Fruit fly (Drosophila melanogaster): Measurements from ENCODE around the gene Got2.

The Got2 gene

dm6 chr2L:2010335-2011061, 22.9 kb upstream of the Got2 start (continued):
- no peak for TF ChIP-seq hth (optimal IDR thresholded peaks at IDR 0.05)
- 0 out of 3 replicates have a peak, but pooled peaks have one; percentile 27 for TF ChIP-seq Doc3 (GFP tag; IDR thresholded peaks at IDR 0.05; ENCODE audit: partially characterized antibody)
- peak; percentile 77 for TF ChIP-seq Scr (GFP tag; IDR thresholded peaks at IDR 0.05; ENCODE audit: partially characterized antibody)
- no peak for TF ChIP-seq CG12155 (GFP tag; optimal IDR thresholded peaks at IDR 0.05)
- TF ChIP-seq CG3163 (GFP tag; optimal IDR thresholded peaks at IDR 0.05), result no peak
- no peak for TF ChIP-seq dysf (GFP tag; IDR thresholded peaks at IDR 0.05)
- no peak for TF ChIP-seq CG11247 (GFP tag; IDR thresholded peaks at IDR 0.05)
- no peak for TF ChIP-seq ERR (GFP tag; optimal IDR thresholded peaks at IDR 0.05)
- peak; percentile 93 for TF ChIP-seq CG6791 (GFP tag; IDR thresholded peaks at IDR 0.05; ENCODE audit: partially characterized antibody)
- no peak for TF ChIP-seq CG6765 (GFP tag; optimal IDR thresholded peaks at IDR 0.05)
- no peak for TF ChIP-seq gsb (GFP tag; IDR thresholded peaks at IDR 0.05)
- TF ChIP-seq danr (GFP tag; IDR thresholded peaks at IDR 0.05), result no peak
- no peak for TF ChIP-seq Spps (tag; optimal IDR thresholded peaks at IDR 0.05)
- no peak for TF ChIP-seq CkIIα-i1 (GFP tag; IDR thresholded peaks at IDR 0.05)
- TF ChIP-seq CG10431 (GFP tag; optimal IDR thresholded peaks at IDR 0.05), result no peak
- 0 out of 2 replicates have a peak, but pooled peaks have one; percentile 17 for TF ChIP-seq vvl (GFP tag; IDR thresholded peaks at IDR 0.05)
- TF ChIP-seq Sry-δ (GFP tag; optimal IDR thresholded peaks at IDR 0.05), result no peak
- no peak for TF ChIP-seq Dip3 (GFP tag; optimal IDR thresholded peaks at IDR 0.05)
- TF ChIP-seq ssp (GFP tag; IDR thresholded peaks at IDR 0.05), result no peak
- no peak for TF ChIP-seq gsb-n (tag; optimal IDR thresholded peaks at IDR 0.05)
- peak; percentile 64; the same call in 2 of the 4 replicates for TF ChIP-seq Dll (GFP tag; IDR thresholded peaks at IDR 0.05; ENCODE audit: partially characterized antibody)
- peak; percentile 81 for TF ChIP-seq CG7963 (GFP tag; IDR thresholded peaks at IDR 0.05; ENCODE audit: partially characterized antibody)
- TF ChIP-seq CG7928 (GFP tag; optimal IDR thresholded peaks at IDR 0.05), result no peak
- TF ChIP-seq amos (GFP tag; IDR thresholded peaks at IDR 0.05; ENCODE audit: partially characterized antibody), result peak; percentile 85
- TF ChIP-seq shn (GFP tag; optimal IDR thresholded peaks at IDR 0.05), result no peak
- no peak for TF ChIP-seq nerfin-1 (tag; optimal IDR thresholded peaks at IDR 0.05)
- TF ChIP-seq esg (GFP tag; conservative IDR thresholded peaks at IDR 0.05), result no peak
- TF ChIP-seq CG8478 (optimal IDR thresholded peaks at IDR 0.05), result no peak
- peak; percentile 55 for TF ChIP-seq knrl (GFP tag; IDR thresholded peaks at IDR 0.05; ENCODE audit: partially characterized antibody)
- TF ChIP-seq CG9727 (GFP tag; optimal IDR thresholded peaks at IDR 0.05), result no peak
- TF ChIP-seq nerfin-2 (GFP tag; IDR thresholded peaks at IDR 0.05; ENCODE audit: partially characterized antibody), result peak; percentile 73
- no peak for TF ChIP-seq NFAT (GFP tag; IDR thresholded peaks at IDR 0.05)
- TF ChIP-seq CG9932 (GFP tag; IDR thresholded peaks at IDR 0.05), result no peak
- TF ChIP-seq Mrtf (GFP tag; IDR thresholded peaks at IDR 0.05), result no peak
- no peak for TF ChIP-seq row (GFP tag; IDR thresholded peaks at IDR 0.05)
- no peak for TF ChIP-seq CG14965 (GFP tag; optimal IDR thresholded peaks at IDR 0.05; ENCODE audit: borderline replicate concordance)
- TF ChIP-seq CG18262 (tag; optimal IDR thresholded peaks at IDR 0.05), result peak; percentile 26
- TF ChIP-seq CG15269 (tag; optimal IDR thresholded peaks at IDR 0.05), result no peak
- no peak for TF ChIP-seq pan (optimal IDR thresholded peaks at IDR 0.05)
- no peak for TF ChIP-seq pan (GFP tag; optimal IDR thresholded peaks at IDR 0.05 in 1 of 2, IDR thresholded peaks at IDR 0.05 in 1 of 2)
- no peak for TF ChIP-seq insv (GFP tag; optimal IDR thresholded peaks at IDR 0.05)
- no peak for TF ChIP-seq klu (GFP tag; IDR thresholded peaks at IDR 0.05)
- TF ChIP-seq Abd-B (GFP tag; optimal IDR thresholded peaks at IDR 0.05), result no peak
- peak; percentile 85 for TF ChIP-seq mld (GFP tag; IDR thresholded peaks at IDR 0.05; ENCODE audit: partially characterized antibody)
- no peak for TF ChIP-seq Nf-YC (tag; optimal IDR thresholded peaks at IDR 0.05)
- no peak for TF ChIP-seq CG10654 (GFP tag; optimal IDR thresholded peaks at IDR 0.05)
- TF ChIP-seq gem (tag; optimal IDR thresholded peaks at IDR 0.05), result peak; percentile 13
- TF ChIP-seq CG34224 (GFP tag; IDR thresholded peaks at IDR 0.05; ENCODE audit: partially characterized antibody), result peak; percentile 56; the same call in 2 of the 3 replicates
- TF ChIP-seq CG13123 (GFP tag; optimal IDR thresholded peaks at IDR 0.05), result no peak
- TF ChIP-seq CG12391 (tag; optimal IDR thresholded peaks at IDR 0.05), result peak; percentile 48

Data from whole organism, embryonic.